Worm (Caenorhabditis elegans) whole organism, midembryonic: ENCODE measurements around the gene sbt-1.

Experiments
- T22C8.4 ChIP-seq: fragments of 200-800 bp; sonication (Bioruptor generic); IDR thresholded peaks from 2 replicates; pipeline ENCODE4 v1.3.6; 2022; ENCODE audit warnings: missing genetic modification characterization, missing compliant biosample characterization
- cog-1 ChIP-seq: sonication (generic microtip); optimal IDR thresholded peaks from 2 replicates; lab custom pipeline; 2016; ENCODE audit warnings: missing genetic modification characterization, missing compliant biosample characterization
- flt-1 ChIP-seq: fragments of 200-800 bp; sonication (Bioruptor generic); IDR thresholded peaks from 2 replicates; pipeline ENCODE4 v1.3.6; 2022; ENCODE audit warnings: missing genetic modification characterization, missing compliant biosample characterization
- klf-2 ChIP-seq: fragments of 200-800 bp; sonication (Bioruptor generic); conservative IDR thresholded peaks from 2 replicates; pipeline ENCODE4 v1.3.6; 2022; ENCODE audit warnings: missing genetic modification reagents, missing genetic modification characterization, missing compliant biosample characterization
- med-1 ChIP-seq: sonication (generic microtip); optimal IDR thresholded peaks from 2 replicates; lab custom pipeline; 2017; ENCODE audit warnings: missing genetic modification characterization, mild to moderate bottlenecking, missing compliant biosample characterization, antibody characterized with exemption, missing genetic modification reagents; ENCODE audit not compliant: insufficient read depth
- ref-1 ChIP-seq: fragments of 200-800 bp; sonication (Bioruptor generic); conservative IDR thresholded peaks from 2 replicates; pipeline ENCODE4 v1.3.6; 2022; ENCODE audit warnings: missing genetic modification reagents, missing genetic modification characterization, missing compliant biosample characterization
- tab-1 ChIP-seq: fragments of 200-800 bp; sonication (Bioruptor generic); IDR thresholded peaks from 2 replicates; pipeline ENCODE4 v1.3.6; 2022; ENCODE audit warnings: missing genetic modification characterization, missing compliant biosample characterization
- ztf-23 ChIP-seq: fragments of 200-800 bp; sonication (Bioruptor generic); IDR thresholded peaks from 2 replicates; pipeline ENCODE4 v1.3.6; 2022; ENCODE audit warnings: missing genetic modification reagents, missing genetic modification characterization, missing compliant biosample characterization
- ztf-29 ChIP-seq: fragments of 200-800 bp; sonication (Bioruptor generic); IDR thresholded peaks from 2 replicates; pipeline ENCODE4 v1.3.6; 2022; ENCODE audit warnings: missing genetic modification reagents, missing genetic modification characterization, missing compliant biosample characterization

The sbt-1 gene

ce11 chrV:20837765-20838164 is 9.1 kb upstream of the sbt-1 start, which contains the start of gene mrps-12:
TSS of gene mrps-12 (plus strand) at chrV:20838080.
- TF ChIP-seq ref-1 (GFP tag; lab: Robert Waterston, UW) (no peak), cog-1 (no peak), flt-1 (GFP tag; lab: Robert Waterston, UW) (no peak), T22C8.4 (GFP tag; lab: Robert Waterston, UW) (no peak), tab-1 (GFP tag; lab: Robert Waterston, UW) (no peak), ztf-23 (GFP tag; lab: Robert Waterston, UW) (no peak), klf-2 (GFP tag; lab: Robert Waterston, UW) (no peak), ztf-29 (GFP tag; lab: Robert Waterston, UW) (no peak)

ce11 chrV:20832554-20832963 is 3.9 kb upstream of the sbt-1 start:
- TF ChIP-seq flt-1 (GFP tag; lab: Robert Waterston, UW) (peak; percentile 29; the same call in 1 of the 2 replicates), cog-1 (peak; percentile 30), T22C8.4 (GFP tag; lab: Robert Waterston, UW) (no peak)

DNA sequence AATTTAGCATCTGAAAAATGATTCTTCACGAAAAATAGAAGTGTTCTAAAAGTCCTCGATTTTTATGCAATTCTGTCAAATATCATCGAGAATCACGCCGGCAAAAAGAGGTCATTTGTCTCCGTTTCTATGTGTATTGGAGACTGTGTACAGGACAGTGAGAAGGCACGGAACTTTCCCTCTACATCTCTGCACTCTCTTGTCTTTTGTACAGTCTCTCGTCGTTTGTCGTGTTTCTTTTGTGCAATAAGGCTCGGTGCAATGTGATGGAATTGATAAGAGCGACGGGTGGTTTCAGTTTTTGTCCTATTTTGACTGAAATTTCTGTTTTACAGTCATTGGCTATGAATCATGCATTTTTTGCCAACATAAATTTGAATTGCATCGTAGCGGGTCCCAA is 3.2 kb upstream of the sbt-1 start:
- TF ChIP-seq T22C8.4 (GFP tag; lab: Robert Waterston, UW) (no peak), cog-1 (no peak), ref-1 (GFP tag; lab: Robert Waterston, UW) (no peak), ztf-23 (GFP tag; lab: Robert Waterston, UW) (no peak), klf-2 (GFP tag; lab: Robert Waterston, UW) (no peak), flt-1 (GFP tag; lab: Robert Waterston, UW) (no peak)

DNA sequence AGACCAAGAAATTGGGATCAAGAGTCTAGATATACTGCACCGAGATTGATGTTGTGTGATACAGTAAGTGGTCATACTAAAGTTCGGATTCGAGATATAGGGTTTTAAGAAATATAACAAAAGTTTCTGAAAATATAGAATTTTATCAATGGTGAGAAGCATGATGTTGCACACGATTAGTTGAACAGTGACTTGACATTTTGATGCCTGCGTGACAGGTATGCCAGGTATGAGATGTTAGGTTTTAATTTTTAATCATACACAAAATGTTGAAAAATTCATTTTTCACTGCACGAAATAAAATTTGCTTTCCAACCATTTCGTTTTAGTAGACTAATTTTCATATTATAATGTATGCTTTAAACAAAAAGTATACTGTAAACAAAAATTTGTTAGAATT is 1.7 kb upstream of the sbt-1 start:
- no peak for TF ChIP-seq med-1
- no peak for TF ChIP-seq ztf-23 (GFP tag; lab: Robert Waterston, UW)
- no peak for TF ChIP-seq T22C8.4 (GFP tag; lab: Robert Waterston, UW)

DNA sequence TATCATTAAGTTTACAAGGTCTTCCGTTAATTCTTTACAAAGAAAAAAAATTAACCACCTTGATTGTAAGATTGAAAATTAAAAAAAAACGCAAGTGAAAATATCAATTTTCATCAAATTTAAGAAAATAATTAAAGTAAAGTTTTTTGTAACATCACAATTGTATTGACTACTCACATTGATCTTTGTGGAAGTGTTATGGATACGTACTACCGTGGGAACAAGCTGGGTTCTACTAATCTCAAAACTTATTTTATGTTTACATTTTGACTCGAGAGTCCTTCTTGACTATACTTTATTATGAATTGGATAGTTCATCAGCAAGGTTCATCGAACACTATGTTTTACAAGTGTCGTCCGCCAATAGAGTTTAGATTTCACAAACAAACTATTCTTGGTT is 830 bp upstream of the sbt-1 start, which contains the start of gene num-1:
Gene num-1 (plus strand): TSS at position 301 of the 400 bp plus-strand sequence.
- TF ChIP-seq flt-1 (GFP tag; lab: Robert Waterston, UW) = no peak
- no peak for TF ChIP-seq ztf-23 (GFP tag; lab: Robert Waterston, UW)
- no peak for TF ChIP-seq med-1
- TF ChIP-seq klf-2 (GFP tag; lab: Robert Waterston, UW) = no peak
- no peak for TF ChIP-seq T22C8.4 (GFP tag; lab: Robert Waterston, UW)
- TF ChIP-seq ref-1 (GFP tag; lab: Robert Waterston, UW) = no peak
- no peak for TF ChIP-seq cog-1
- TF ChIP-seq ztf-29 (GFP tag; lab: Robert Waterston, UW) = no peak
- no peak for TF ChIP-seq tab-1 (GFP tag; lab: Robert Waterston, UW)

ce11 chrV:20826618-20827017 is 2.1 kb downstream of the sbt-1 start:
- no peak for TF ChIP-seq ztf-29 (GFP tag; lab: Robert Waterston, UW)
- no peak for TF ChIP-seq klf-2 (GFP tag; lab: Robert Waterston, UW)
- TF ChIP-seq med-1 = no peak
- no peak for TF ChIP-seq cog-1
- no peak for TF ChIP-seq ref-1 (GFP tag; lab: Robert Waterston, UW)
- no peak for TF ChIP-seq flt-1 (GFP tag; lab: Robert Waterston, UW)
- no peak for TF ChIP-seq T22C8.4 (GFP tag; lab: Robert Waterston, UW)
- no peak for TF ChIP-seq ztf-23 (GFP tag; lab: Robert Waterston, UW)

DNA sequence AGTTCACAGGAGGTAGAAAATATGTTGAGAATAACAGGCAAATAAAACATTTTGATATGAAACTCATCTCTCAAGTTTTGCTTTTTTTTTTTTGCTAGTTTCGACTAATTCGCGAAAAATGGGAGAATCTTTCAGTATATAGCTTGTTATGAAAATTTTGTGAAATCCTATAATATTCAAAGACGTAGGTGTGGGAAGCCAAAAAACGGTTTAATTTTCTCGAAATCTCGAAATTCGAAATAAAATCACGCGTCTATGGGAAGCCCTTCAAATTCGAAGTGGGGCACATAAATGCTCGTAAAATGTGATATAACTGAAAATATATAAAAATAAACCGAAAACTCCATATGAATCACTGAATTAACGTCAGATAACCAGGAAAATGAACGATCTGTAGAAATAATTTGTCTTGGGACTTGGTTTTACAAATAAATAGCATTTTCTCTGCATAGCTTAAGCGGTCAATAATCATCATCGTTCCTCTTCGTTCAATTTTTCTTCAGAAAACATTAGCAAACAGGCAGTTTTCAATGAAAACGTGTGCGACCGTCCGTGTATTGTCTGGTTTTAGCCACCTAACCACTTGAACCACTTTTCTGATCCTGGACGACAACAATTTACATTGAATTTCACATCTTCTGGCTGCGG is 3.6 kb downstream of the sbt-1 start, which contains the start of the genes gcy-22 and grl-14:
Gene gcy-22 (minus strand): TSS at position 101 of the 648 bp plus-strand sequence.
Gene grl-14 (plus strand): TSS at position 598 of the 648 bp plus-strand sequence.
- TF ChIP-seq flt-1 (GFP tag; lab: Robert Waterston, UW) = no peak
- TF ChIP-seq cog-1 = no peak
- TF ChIP-seq med-1 = no peak
- no peak for TF ChIP-seq T22C8.4 (GFP tag; lab: Robert Waterston, UW)
- no peak for TF ChIP-seq ztf-29 (GFP tag; lab: Robert Waterston, UW)
- no peak for TF ChIP-seq klf-2 (GFP tag; lab: Robert Waterston, UW)
- no peak for TF ChIP-seq ztf-23 (GFP tag; lab: Robert Waterston, UW)
- TF ChIP-seq tab-1 (GFP tag; lab: Robert Waterston, UW) = no peak
- no peak for TF ChIP-seq ref-1 (GFP tag; lab: Robert Waterston, UW)

ce11 chrV:20820033-20820432 is 8.6 kb downstream of the sbt-1 start, which contains the start of gene T03D8.6:
TSS of gene T03D8.6 (minus strand) at chrV:20820330.
- TF ChIP-seq flt-1 (GFP tag; lab: Robert Waterston, UW) (no peak), med-1 (no peak), cog-1 (no peak), ref-1 (GFP tag; lab: Robert Waterston, UW) (no peak), ztf-23 (GFP tag; lab: Robert Waterston, UW) (no peak), tab-1 (GFP tag; lab: Robert Waterston, UW) (no peak), ztf-29 (GFP tag; lab: Robert Waterston, UW) (no peak), klf-2 (GFP tag; lab: Robert Waterston, UW) (no peak), T22C8.4 (GFP tag; lab: Robert Waterston, UW) (no peak)

- no peak for TF ChIP-seq med-1
- no peak for TF ChIP-seq ztf-23 (GFP tag; lab: Robert Waterston, UW)
- TF ChIP-seq cog-1 = no peak
- no peak for TF ChIP-seq flt-1 (GFP tag; lab: Robert Waterston, UW)
- TF ChIP-seq tab-1 (GFP tag; lab: Robert Waterston, UW) = no peak
- no peak for TF ChIP-seq ztf-29 (GFP tag; lab: Robert Waterston, UW)
- TF ChIP-seq klf-2 (GFP tag; lab: Robert Waterston, UW) = no peak
- TF ChIP-seq ref-1 (GFP tag; lab: Robert Waterston, UW) = no peak
- no peak for TF ChIP-seq T22C8.4 (GFP tag; lab: Robert Waterston, UW)
Observed at ce11 chrV:20815842-20816241, 12.8 kb downstream of the sbt-1 start, which contains the start of gene sshk-1. TSS of gene sshk-1 (plus strand) at chrV:20816142.

DNA sequence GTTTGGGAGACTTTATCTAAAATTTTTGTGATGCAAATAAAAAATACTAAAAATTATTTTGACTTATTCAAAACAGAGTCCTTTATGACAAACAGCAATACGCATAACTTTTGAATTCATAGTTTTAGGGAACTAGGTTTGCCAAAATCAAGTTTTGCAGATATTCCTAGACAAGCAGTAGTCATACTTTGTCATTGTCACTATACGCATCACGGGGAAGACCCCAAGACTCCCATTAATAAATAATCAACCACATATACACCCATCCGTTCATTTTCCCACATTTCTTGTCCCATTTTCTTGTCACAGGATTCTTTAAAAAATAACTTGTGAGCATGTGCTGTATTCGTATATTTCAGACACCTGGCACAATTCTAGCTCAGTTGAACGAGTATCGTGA is 14.3 kb downstream of the sbt-1 start, which contains the start of gene Y44A6D.7:
Gene Y44A6D.7 (plus strand): TSS at position 301 of the 400 bp plus-strand sequence.
- no peak for TF ChIP-seq ztf-29 (GFP tag; lab: Robert Waterston, UW)
- no peak for TF ChIP-seq flt-1 (GFP tag; lab: Robert Waterston, UW)
